Worm (Caenorhabditis elegans) whole organism, midembryonic: ENCODE data around the gene T25B6.3.

ENCODE experiments used
- klf-2 ChIP-seq: fragments of 200-800 bp; sonication (Bioruptor generic); conservative IDR thresholded peaks from 2 replicates; pipeline ENCODE4 v1.3.6; 2022; ENCODE audit warnings: missing genetic modification reagents, missing genetic modification characterization, missing compliant biosample characterization
- med-1 ChIP-seq: sonication (generic microtip); optimal IDR thresholded peaks from 2 replicates; lab custom pipeline; 2017; ENCODE audit warnings: missing genetic modification characterization, mild to moderate bottlenecking, missing compliant biosample characterization, antibody characterized with exemption, missing genetic modification reagents; ENCODE audit not compliant: insufficient read depth
- ref-1 ChIP-seq: fragments of 200-800 bp; sonication (Bioruptor generic); conservative IDR thresholded peaks from 2 replicates; pipeline ENCODE4 v1.3.6; 2022; ENCODE audit warnings: missing genetic modification reagents, missing genetic modification characterization, missing compliant biosample characterization
- ztf-23 ChIP-seq: fragments of 200-800 bp; sonication (Bioruptor generic); IDR thresholded peaks from 2 replicates; pipeline ENCODE4 v1.3.6; 2022; ENCODE audit warnings: missing genetic modification reagents, missing genetic modification characterization, missing compliant biosample characterization
- ztf-29 ChIP-seq: fragments of 200-800 bp; sonication (Bioruptor generic); IDR thresholded peaks from 2 replicates; pipeline ENCODE4 v1.3.6; 2022; ENCODE audit warnings: missing genetic modification reagents, missing genetic modification characterization, missing compliant biosample characterization

ce11 chrX:9010418-9010817 lies 17.0 kb upstream of the T25B6.3 start, which contains the start of gene C24A3.9:
- TF ChIP-seq ztf-29 (GFP tag; lab: Robert Waterston, UW) = no peak
- TF ChIP-seq med-1 (GFP tag; lab: Kevin White, UChicago) = no peak
- no peak for TF ChIP-seq ref-1
- TF ChIP-seq klf-2 = no peak
- TF ChIP-seq ztf-23 (GFP tag; lab: Robert Waterston, UW) = no peak
